Worm (Caenorhabditis elegans) whole organism, L2 larva: ENCODE measurements around the gene pals-30.

ENCODE experiments used
- ZK546.5 ChIP-seq: sonication (generic microtip); optimal IDR thresholded peaks from 2 replicates; lab custom pipeline; 2017; ENCODE audit warnings: missing biosample characterization, missing genetic modification characterization
- ama-1 ChIP-seq: fragments of 150-350 bp; optimal IDR thresholded peaks from 2 replicates; lab custom pipeline; 2018; ENCODE audit warnings: inconsistent platforms
- ceh-16 ChIP-seq: fragments of 150-350 bp; optimal IDR thresholded peaks from 2 replicates; lab custom pipeline; 2014; ENCODE audit warnings: missing biosample characterization, missing genetic modification characterization
- crh-2 ChIP-seq: sonication (generic microtip); optimal IDR thresholded peaks from 2 replicates; lab custom pipeline; 2017; ENCODE audit warnings: missing biosample characterization, missing genetic modification characterization
- lin-13 ChIP-seq: fragments of 150-350 bp; optimal IDR thresholded peaks from 2 replicates; lab custom pipeline; 2014; ENCODE audit warnings: missing biosample characterization, missing genetic modification reagents, missing genetic modification characterization
- lin-39 ChIP-seq: fragments of 150-350 bp; optimal IDR thresholded peaks from 2 replicates; lab custom pipeline; 2014; ENCODE audit warnings: missing biosample characterization, missing genetic modification reagents, missing genetic modification characterization
- nhr-25 ChIP-seq: fragments of 150-350 bp; sonication (generic microtip); optimal IDR thresholded peaks from 3 replicates; lab custom pipeline; 2014; ENCODE audit warnings: missing biosample characterization, missing genetic modification characterization
- skn-1 ChIP-seq: sonication (generic microtip); optimal IDR thresholded peaks from 2 replicates; lab custom pipeline; 2017; ENCODE audit warnings: missing biosample characterization, missing genetic modification characterization
- ztf-1 ChIP-seq: fragments of 200-800 bp; sonication (Bioruptor generic); conservative IDR thresholded peaks from 2 replicates; pipeline ENCODE4 v1.3.6; 2022; ENCODE audit warnings: missing genetic modification characterization, missing compliant biosample characterization
- ztf-11 ChIP-seq: sonication (generic microtip); optimal IDR thresholded peaks from 2 replicates; lab custom pipeline; 2017; ENCODE audit warnings: missing biosample characterization, missing genetic modification characterization

- no peak for TF ChIP-seq ZK546.5 (tag; lab: Kevin White, UChicago)
- TF ChIP-seq lin-13 (GFP tag; lab: Kevin White, UChicago), result no peak
- no peak for TF ChIP-seq nhr-25
- TF ChIP-seq ztf-1 (GFP tag; lab: Robert Waterston, UW), result no peak
- no peak for TF ChIP-seq crh-2 (tag; lab: Kevin White, UChicago)
- TF ChIP-seq ama-1, result no peak
- no peak for TF ChIP-seq lin-39
- no peak for TF ChIP-seq skn-1 (tag; lab: Kevin White, UChicago)
- no peak for TF ChIP-seq ztf-11 (tag; lab: Kevin White, UChicago)
- no peak for TF ChIP-seq ceh-16
These were observed 21.7 kb downstream of the pals-30 start for ce11 chrIV:14530031-14530430.
